Fruit fly (Drosophila melanogaster) whole organism, embryonic: ENCODE measurements around the gene Tbcc.
A peak's percentile ranks its signal among the peaks of the same experiment; 100 is the strongest.

ENCODE experiments used
- Abd-B ChIP-seq: fragments of 200-800 bp; sonication (Bioruptor generic); optimal IDR thresholded peaks from 2 replicates; lab custom pipeline; 2018; ENCODE audit warnings: missing biosample characterization, mild to moderate bottlenecking, missing genetic modification characterization, moderate library complexity
- BEAF-32 ChIP-seq: fragments of 200-800 bp; sonication (Bioruptor generic); optimal IDR thresholded peaks from 3 replicates; lab custom pipeline; 2017; ENCODE audit warnings: missing biosample characterization, missing genetic modification characterization, mild to moderate bottlenecking, moderate library complexity, missing genetic modification reagents
- CG10267 ChIP-seq: fragments of 200-800 bp; sonication (Bioruptor generic); optimal IDR thresholded peaks from 2 replicates; lab custom pipeline; 2018; ENCODE audit warnings: missing biosample characterization, mild to moderate bottlenecking, missing genetic modification characterization, moderate library complexity
- CG10366 ChIP-seq: fragments of 200-800 bp; sonication (Bioruptor generic); IDR thresholded peaks from 2 replicates; pipeline ENCODE4 v1.3.6; 2022; ENCODE audit warnings: missing biosample characterization, missing genetic modification characterization
- CG10431 ChIP-seq: fragments of 200-800 bp; sonication (Bioruptor generic); optimal IDR thresholded peaks from 3 replicates; lab custom pipeline; 2018; ENCODE audit warnings: missing biosample characterization, mild to moderate bottlenecking, missing genetic modification characterization
- CG12155 ChIP-seq: fragments of 200-800 bp; sonication (Bioruptor generic); optimal IDR thresholded peaks from 3 replicates; lab custom pipeline; 2016; ENCODE audit warnings: missing biosample characterization, missing genetic modification characterization
- CG12744 ChIP-seq: fragments of 200-800 bp; sonication (Bioruptor generic); optimal IDR thresholded peaks from 2 replicates; lab custom pipeline; 2016; ENCODE audit warnings: missing biosample characterization, missing genetic modification characterization
- CG14710 ChIP-seq: fragments of 200-800 bp; sonication (Bioruptor generic); optimal IDR thresholded peaks from 3 replicates; lab custom pipeline; 2019; ENCODE audit warnings: missing biosample characterization, mild to moderate bottlenecking, missing genetic modification characterization, moderate library complexity
- CG1832 ChIP-seq: fragments of 200-800 bp; sonication (Bioruptor generic); optimal IDR thresholded peaks from 2 replicates; lab custom pipeline; 2017; ENCODE audit warnings: missing biosample characterization, mild to moderate bottlenecking, missing genetic modification characterization, inconsistent platforms
- CG18619 ChIP-seq: fragments of 200-800 bp; sonication (Bioruptor generic); optimal IDR thresholded peaks from 3 replicates; lab custom pipeline; 2017; ENCODE audit warnings: missing biosample characterization, mild to moderate bottlenecking, missing genetic modification characterization
- CG2199 ChIP-seq: fragments of 200-800 bp; sonication (Bioruptor generic); IDR thresholded peaks from 3 replicates; pipeline ENCODE4 v1.3.6; 2022; ENCODE audit warnings: missing biosample characterization, missing genetic modification characterization
- CG2889 ChIP-seq: fragments of 200-800 bp; sonication (Bioruptor generic); IDR thresholded peaks from 3 replicates; pipeline ENCODE4 v1.3.6; 2022; ENCODE audit warnings: missing biosample characterization, missing genetic modification characterization
- CG42726 ChIP-seq: fragments of 200-800 bp; sonication (Bioruptor generic); IDR thresholded peaks from 2 replicates; pipeline ENCODE4 v1.3.6; 2022; ENCODE audit warnings: missing biosample characterization, missing genetic modification characterization; ENCODE audit not compliant: partially characterized antibody
- CG4707 ChIP-seq: fragments of 200-800 bp; sonication (Bioruptor generic); optimal IDR thresholded peaks from 2 replicates; lab custom pipeline; 2018; ENCODE audit warnings: missing biosample characterization, mild to moderate bottlenecking, missing genetic modification characterization, moderate library complexity
- CG6765 ChIP-seq: fragments of 200-800 bp; sonication (Bioruptor generic); optimal IDR thresholded peaks from 3 replicates; lab custom pipeline; 2017; ENCODE audit warnings: missing biosample characterization, mild to moderate bottlenecking, missing genetic modification characterization
- CG8290 ChIP-seq, 3 experiments: fragments of 200-800 bp; sonication (Bioruptor generic); optimal IDR thresholded peaks; 2 replicates each; lab custom pipeline; 2016 to 2019; ENCODE audit warnings: missing biosample characterization in 3 of 3, missing genetic modification characterization in 3 of 3, mild to moderate bottlenecking in 2 of 3, moderate library complexity in 1 of 3
- CG9817 ChIP-seq: fragments of 200-800 bp; sonication (Bioruptor generic); optimal IDR thresholded peaks from 2 replicates; lab custom pipeline; 2018; ENCODE audit warnings: missing biosample characterization, mild to moderate bottlenecking, missing genetic modification characterization, moderate library complexity
- Dfd ChIP-seq, 2 experiments: fragments of >200 bp; optimal IDR thresholded peaks; 2 replicates each; lab custom pipeline; 2017; ENCODE audit warnings: missing biosample characterization in 2 of 2, missing genetic modification characterization in 2 of 2
- Dip3 ChIP-seq: fragments of 200-800 bp; sonication (Bioruptor generic); optimal IDR thresholded peaks from 3 replicates; lab custom pipeline; 2016; ENCODE audit warnings: missing biosample characterization, missing genetic modification characterization
- E2f2 ChIP-seq: fragments of 200-800 bp; sonication (Bioruptor generic); IDR thresholded peaks from 2 replicates; pipeline ENCODE4 v1.3.6; 2022; ENCODE audit warnings: missing biosample characterization, missing genetic modification characterization
- Elba2 ChIP-seq: fragments of 200-800 bp; sonication (Bioruptor generic); optimal IDR thresholded peaks from 3 replicates; lab custom pipeline; 2016; ENCODE audit warnings: missing biosample characterization, missing genetic modification characterization
- H15 ChIP-seq: fragments of 200-800 bp; sonication (Bioruptor generic); IDR thresholded peaks from 3 replicates; pipeline ENCODE4 v1.3.6; 2022; ENCODE audit warnings: missing biosample characterization, missing genetic modification characterization
- HLHmδ ChIP-seq: fragments of 200-800 bp; sonication (Bioruptor generic); optimal IDR thresholded peaks from 2 replicates; lab custom pipeline; 2018; ENCODE audit warnings: missing biosample characterization, mild to moderate bottlenecking, missing genetic modification characterization, moderate library complexity
- Hey ChIP-seq: fragments of 200-800 bp; sonication (Bioruptor generic); optimal IDR thresholded peaks from 3 replicates; lab custom pipeline; 2018; ENCODE audit warnings: missing biosample characterization, mild to moderate bottlenecking, missing genetic modification characterization
- NFAT ChIP-seq: fragments of 200-800 bp; sonication (Bioruptor generic); IDR thresholded peaks from 2 replicates; pipeline ENCODE4 v1.3.6; 2022; ENCODE audit warnings: missing biosample characterization, missing genetic modification characterization
- Rx ChIP-seq: fragments of 200-800 bp; sonication (Bioruptor generic); IDR thresholded peaks from 2 replicates; pipeline ENCODE4 v1.3.6; 2022; ENCODE audit warnings: missing biosample characterization, missing genetic modification characterization
- Sin3A ChIP-seq: fragments of >200 bp; optimal IDR thresholded peaks from 2 replicates; lab custom pipeline; 2018
- Spps ChIP-seq: fragments of 200-800 bp; sonication (Bioruptor generic); optimal IDR thresholded peaks from 2 replicates; lab custom pipeline; 2018; ENCODE audit warnings: missing biosample characterization, mild to moderate bottlenecking, missing genetic modification characterization
- bigmax ChIP-seq: fragments of 200-800 bp; sonication (Bioruptor generic); optimal IDR thresholded peaks from 2 replicates; lab custom pipeline; 2018; ENCODE audit warnings: missing biosample characterization, mild to moderate bottlenecking, missing genetic modification characterization
- cad ChIP-seq: fragments of >200 bp; optimal IDR thresholded peaks from 2 replicates; lab custom pipeline; 2017; ENCODE audit warnings: missing biosample characterization, missing genetic modification characterization
- croc ChIP-seq: fragments of 200-800 bp; sonication (Bioruptor generic); conservative IDR thresholded peaks from 3 replicates; pipeline ENCODE4 v1.3.6; 2022; ENCODE audit warnings: missing biosample characterization, missing genetic modification characterization
- dan ChIP-seq: fragments of 200-800 bp; sonication (Bioruptor generic); IDR thresholded peaks from 2 replicates; pipeline ENCODE4 v1.3.6; 2022; ENCODE audit warnings: missing biosample characterization, missing genetic modification characterization
- dimm ChIP-seq: fragments of 200-800 bp; sonication (Bioruptor generic); IDR thresholded peaks from 2 replicates; pipeline ENCODE4 v1.3.6; 2022; ENCODE audit warnings: missing biosample characterization, missing genetic modification characterization
- emc ChIP-seq: fragments of 200-800 bp; sonication (Bioruptor generic); optimal IDR thresholded peaks from 2 replicates; lab custom pipeline; 2016; ENCODE audit warnings: missing biosample characterization, missing genetic modification characterization
- ewg ChIP-seq: fragments of 200-800 bp; sonication (Bioruptor generic); optimal IDR thresholded peaks from 3 replicates; lab custom pipeline; 2017; ENCODE audit warnings: mild to moderate bottlenecking, missing biosample characterization, missing genetic modification reagents, missing genetic modification characterization
- gem ChIP-seq: fragments of 200-800 bp; sonication (Bioruptor generic); optimal IDR thresholded peaks from 2 replicates; lab custom pipeline; 2019; ENCODE audit warnings: missing biosample characterization, mild to moderate bottlenecking, missing genetic modification characterization, moderate library complexity
- hbn ChIP-seq: fragments of 200-800 bp; sonication (Bioruptor generic); IDR thresholded peaks from 2 replicates; pipeline ENCODE4 v1.3.6; 2022; ENCODE audit warnings: missing biosample characterization, missing genetic modification characterization; ENCODE audit not compliant: partially characterized antibody
- insv ChIP-seq, 2 experiments: fragments of 200-800 bp; sonication (Bioruptor generic); optimal IDR thresholded peaks; 3 replicates each; lab custom pipeline; 2016 to 2018; ENCODE audit warnings: missing biosample characterization in 2 of 2, missing genetic modification characterization in 2 of 2
- jigr1 ChIP-seq: fragments of 200-800 bp; sonication (Bioruptor generic); IDR thresholded peaks from 3 replicates; pipeline ENCODE4 v1.3.6; 2022; ENCODE audit warnings: missing biosample characterization, missing genetic modification characterization
- knrl ChIP-seq: fragments of 200-800 bp; sonication (Bioruptor generic); IDR thresholded peaks from 3 replicates; pipeline ENCODE4 v1.3.6; 2022; ENCODE audit warnings: missing biosample characterization, missing genetic modification characterization; ENCODE audit not compliant: partially characterized antibody
- lilli ChIP-seq: fragments of 200-800 bp; sonication (Bioruptor generic); optimal IDR thresholded peaks from 3 replicates; lab custom pipeline; 2016; ENCODE audit warnings: missing biosample characterization, missing genetic modification characterization
- lov ChIP-seq, 2 experiments: fragments of 200-800 bp in 1 of 2; fragments of >200 bp in 1 of 2; sonication (Bioruptor generic) in 1 of 2; IDR thresholded peaks in 1 of 2; optimal IDR thresholded peaks in 1 of 2; 2 replicates in 1 of 2; 3 replicates in 1 of 2; pipeline versions ENCODE4 v1.3.6 to Lab custom; 2017 to 2022; ENCODE audit warnings: missing biosample characterization in 1 of 2, missing genetic modification characterization in 1 of 2
- nau ChIP-seq: fragments of 200-800 bp; sonication (Bioruptor generic); optimal IDR thresholded peaks from 3 replicates; lab custom pipeline; 2017; ENCODE audit warnings: missing biosample characterization, mild to moderate bottlenecking, missing genetic modification characterization, missing genetic modification reagents
- oc ChIP-seq: fragments of 200-800 bp; sonication (Bioruptor generic); optimal IDR thresholded peaks from 2 replicates; lab custom pipeline; 2018; ENCODE audit warnings: missing biosample characterization, mild to moderate bottlenecking, missing genetic modification characterization, moderate library complexity
- pum ChIP-seq: fragments of 200-800 bp; sonication (Bioruptor generic); optimal IDR thresholded peaks from 2 replicates; lab custom pipeline; 2016; ENCODE audit warnings: missing biosample characterization, missing genetic modification characterization
- sd ChIP-seq: fragments of 200-800 bp; sonication (Bioruptor generic); optimal IDR thresholded peaks from 3 replicates; lab custom pipeline; 2018; ENCODE audit warnings: missing biosample characterization, mild to moderate bottlenecking, missing genetic modification characterization, moderate library complexity
- seq ChIP-seq: fragments of 200-800 bp; sonication (Bioruptor generic); IDR thresholded peaks from 2 replicates; pipeline ENCODE4 v1.3.6; 2022; ENCODE audit warnings: missing biosample characterization, missing genetic modification characterization
- sr ChIP-seq: fragments of 200-800 bp; sonication (Bioruptor generic); IDR thresholded peaks from 3 replicates; pipeline ENCODE4 v1.3.6; 2022; ENCODE audit warnings: missing biosample characterization, missing genetic modification characterization
- trem ChIP-seq: fragments of 200-800 bp; optimal IDR thresholded peaks from 3 replicates; lab custom pipeline; 2019; ENCODE audit warnings: missing biosample characterization, mild to moderate bottlenecking, missing genetic modification characterization, moderate library complexity
- trh ChIP-seq: fragments of 200-800 bp; sonication (Bioruptor generic); optimal IDR thresholded peaks from 2 replicates; lab custom pipeline; 2016; ENCODE audit warnings: missing biosample characterization, missing genetic modification characterization

The Tbcc gene

DNA sequence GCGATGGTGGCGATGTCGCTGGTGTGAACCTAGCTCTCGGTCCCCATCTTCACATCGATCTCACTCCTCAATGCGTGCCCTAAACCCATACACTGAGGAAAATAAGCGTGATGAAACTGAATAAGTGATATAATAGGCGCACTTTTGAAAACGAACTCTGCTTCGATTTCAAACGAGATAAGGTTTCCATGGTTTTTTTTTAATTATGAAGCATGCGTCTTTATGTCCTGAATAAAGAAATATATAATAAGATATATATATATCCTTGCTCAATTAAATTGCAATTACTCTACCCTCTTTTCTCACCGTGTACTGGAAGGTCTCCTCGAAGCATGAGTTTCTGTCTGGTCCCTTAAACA lies 35.3 kb upstream of the Tbcc start (continued):
- TF ChIP-seq CG10431 (peak; percentile 33), E2f2 (no peak), CG10267 (tag; lab: Kevin White, UChicago) (peak; percentile 80), knrl (GFP tag; lab: Robert Waterston, UW) (no peak), pum (GFP tag; lab: Kevin White, UChicago) (no peak), BEAF-32 (GFP tag; lab: Kevin White, UChicago) (no peak), nau (GFP tag; lab: Kevin White, UChicago) (no peak), bigmax (GFP tag; lab: Kevin White, UChicago) (no peak), CG2199 (GFP tag; lab: Robert Waterston, UW) (no peak), Sin3A (lab: Kevin White, UChicago) (no peak), CG8290 (GFP tag; optimal IDR thresholded peaks at IDR 0.05; lab: Kevin White, UChicago) (peak; percentile 21), CG8290 (tag; optimal IDR thresholded peaks at IDR 0.05; lab: Kevin White, UChicago) (peak in 1 of 2 experiments; percentile 17), sd (no peak), seq (no peak), Dfd (GFP tag; optimal IDR thresholded peaks at IDR 0.05; lab: Kevin White, UChicago) (no peak), CG10366 (GFP tag; lab: Robert Waterston, UW) (peak; percentile 18; the same call in 1 of the 2 replicates), croc (GFP tag; lab: Robert Waterston, UW) (peak; percentile 59; the same call in 2 of the 3 replicates), oc (tag; lab: Kevin White, UChicago) (peak; percentile 28), emc (GFP tag; lab: Kevin White, UChicago) (no peak), CG2889 (GFP tag; lab: Robert Waterston, UW) (no peak), H15 (GFP tag; lab: Robert Waterston, UW) (0 out of 3 replicates have a peak, but pooled peaks have one; percentile 6), Spps (tag; lab: Kevin White, UChicago) (peak; percentile 63), lov (optimal IDR thresholded peaks at IDR 0.05; lab: Kevin White, UChicago) (no peak), lov (GFP tag; IDR thresholded peaks at IDR 0.05; lab: Robert Waterston, UW) (0 out of 3 replicates have a peak, but pooled peaks have one; percentile 61), Rx (GFP tag; lab: Robert Waterston, UW) (peak; percentile 18; the same call in 1 of the 2 replicates), Hey (no peak), CG42726 (GFP tag; lab: Robert Waterston, UW) (no peak), Elba2 (GFP tag; lab: Kevin White, UChicago) (no peak), trem (tag; lab: Kevin White, UChicago) (peak; percentile 68), CG6765 (GFP tag; lab: Kevin White, UChicago) (peak; percentile 43), CG1832 (GFP tag; lab: Kevin White, UChicago) (no peak), trh (GFP tag; lab: Kevin White, UChicago) (peak; percentile 33), cad (no peak), Abd-B (GFP tag; lab: Kevin White, UChicago) (peak; percentile 34), CG4707 (GFP tag; lab: Kevin White, UChicago) (no peak), CG14710 (tag; lab: Kevin White, UChicago) (peak; percentile 87), CG12744 (GFP tag; lab: Kevin White, UChicago) (no peak), dimm (no peak), jigr1 (GFP tag; lab: Robert Waterston, UW) (no peak), CG12155 (GFP tag; lab: Kevin White, UChicago) (peak; percentile 46), gem (peak; percentile 84), dan (GFP tag; lab: Robert Waterston, UW) (no peak), HLHmδ (GFP tag; lab: Kevin White, UChicago) (no peak), insv (GFP tag; optimal IDR thresholded peaks at IDR 0.05; lab: Kevin White, UChicago) (no peak), lilli (GFP tag; lab: Kevin White, UChicago) (peak; percentile 60), hbn (GFP tag; lab: Robert Waterston, UW) (no peak), sr (GFP tag; lab: Robert Waterston, UW) (no peak), CG9817 (no peak), NFAT (GFP tag; lab: Robert Waterston, UW) (peak; percentile 28; the same call in 1 of the 2 replicates), ewg (peak; percentile 2), Dip3 (GFP tag; lab: Kevin White, UChicago) (peak; percentile 4), CG18619 (GFP tag; lab: Kevin White, UChicago) (peak; percentile 54)
